Worm (Caenorhabditis elegans): ENCODE measurements around the gene ugt-37.

The ugt-37 gene

DNA sequence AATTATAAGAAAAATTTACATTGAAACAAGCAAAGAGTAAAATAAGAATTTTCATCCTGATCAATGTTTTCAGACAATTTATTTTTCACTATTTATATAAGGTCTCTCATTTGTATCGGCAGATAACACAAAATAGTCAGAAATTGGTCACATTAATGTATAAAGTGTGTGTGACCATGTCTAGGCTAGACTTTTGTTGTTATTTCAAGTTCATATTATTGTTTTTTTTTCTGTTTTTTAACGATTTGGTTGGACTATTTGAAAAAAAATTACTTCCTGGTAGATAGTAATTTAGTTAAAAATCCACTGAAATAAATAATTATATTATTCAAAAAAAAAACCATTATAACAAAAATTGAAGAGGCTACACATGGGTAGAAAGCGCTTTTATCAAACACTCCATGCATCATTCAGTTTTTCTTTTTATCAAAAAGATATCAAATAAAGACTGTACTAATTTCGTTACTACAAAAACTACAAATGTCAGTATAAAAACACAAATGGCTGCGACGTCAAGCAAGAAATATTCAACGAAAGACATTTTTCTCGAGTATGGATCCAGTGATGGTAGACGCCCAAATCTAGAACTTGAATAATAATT is at the start of gene ugt-37:
Gene ugt-37, minus strand, starts transcription at position 69 of the 601 bp plus-strand sequence.
- no peak for TF ChIP-seq unc-62 (GFP tag; optimal IDR thresholded peaks at IDR 0.05)

DNA sequence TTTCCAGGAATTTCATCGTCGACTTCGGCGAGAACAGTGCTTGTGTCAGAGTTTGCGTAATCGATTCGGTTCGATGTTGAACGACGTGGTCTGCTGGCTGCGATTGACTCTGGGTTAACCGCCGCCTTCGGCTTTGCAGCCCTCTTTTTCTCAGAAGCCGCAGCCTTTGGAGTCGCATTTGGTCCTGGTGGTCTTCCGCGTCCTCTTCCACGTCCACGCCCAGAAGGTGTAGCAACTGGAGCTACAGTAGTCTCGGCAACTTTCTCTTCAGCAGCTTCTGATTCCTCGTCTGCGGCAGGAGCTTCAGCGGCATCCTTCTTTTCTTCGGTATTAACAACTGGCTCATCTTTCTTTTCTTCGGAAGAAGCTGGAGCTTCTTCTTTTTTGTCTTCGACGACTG is 49.7 kb upstream of the ugt-37 start:
- TF ChIP-seq unc-62 (GFP tag; optimal IDR thresholded peaks at IDR 0.05) = no peak

DNA sequence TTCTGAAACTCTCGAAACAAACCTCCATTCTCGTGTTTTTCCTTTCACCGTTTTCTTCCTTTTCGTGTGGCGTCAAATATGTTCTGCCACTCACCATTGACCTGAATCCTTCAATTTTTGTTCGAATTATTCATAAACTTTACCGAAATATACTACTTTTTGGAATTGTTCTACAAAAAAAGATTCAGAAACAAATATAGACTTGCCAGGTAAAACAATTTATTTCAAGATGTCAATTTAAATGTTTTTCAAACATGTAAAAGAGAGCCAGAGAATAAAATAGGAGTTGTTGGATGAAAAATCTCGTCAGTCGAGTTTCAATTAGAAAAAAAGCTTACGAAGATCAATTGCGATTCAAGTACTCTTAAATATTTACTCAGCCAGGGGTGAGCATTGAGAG is 48.4 kb upstream of the ugt-37 start, which contains the start of gene F09G2.8:
Gene F09G2.8, minus strand, starts transcription at position 101 of the 400 bp plus-strand sequence.
- no peak for TF ChIP-seq unc-62 (GFP tag; optimal IDR thresholded peaks at IDR 0.05)

DNA sequence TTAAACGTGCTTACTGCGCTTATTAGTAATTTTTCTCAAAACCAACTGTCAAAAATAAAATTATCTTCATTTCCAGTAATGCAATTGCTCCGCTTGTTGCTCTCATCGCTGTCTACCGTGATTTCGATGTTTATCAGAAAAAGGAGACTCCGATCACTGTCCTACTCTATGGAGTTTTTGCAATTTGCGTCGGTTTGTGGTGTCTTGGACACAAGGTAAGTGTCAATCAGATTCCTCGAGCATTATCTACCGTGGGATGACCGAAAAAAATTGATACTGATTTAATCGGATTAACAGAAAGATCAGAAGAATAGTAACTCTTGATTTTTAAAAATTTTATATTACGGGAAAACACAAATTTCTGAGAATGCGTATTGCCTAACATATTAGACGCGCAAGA is 42.2 kb upstream of the ugt-37 start:
- no peak for TF ChIP-seq unc-62 (GFP tag; optimal IDR thresholded peaks at IDR 0.05)

DNA sequence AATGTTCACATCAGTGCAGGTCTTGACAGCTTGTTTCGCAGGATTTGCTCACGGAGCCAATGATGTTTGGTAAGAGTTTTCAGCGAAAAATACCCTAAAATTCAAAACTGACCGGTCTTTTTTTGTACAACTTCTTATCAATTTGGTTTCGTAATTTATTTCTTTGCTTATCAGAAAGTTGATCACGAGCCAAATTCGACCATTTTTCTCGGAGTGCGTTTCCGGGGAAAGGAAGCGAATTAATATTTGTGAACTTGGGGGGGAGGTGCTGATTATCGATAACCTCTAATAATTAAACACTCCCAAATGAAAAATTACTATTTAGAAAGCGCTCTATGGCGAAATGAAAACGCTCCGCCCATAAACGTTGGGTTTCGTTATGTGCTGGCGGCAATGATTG is 41.5 kb upstream of the ugt-37 start:
- TF ChIP-seq unc-62 (GFP tag; optimal IDR thresholded peaks at IDR 0.05) = no peak

DNA sequence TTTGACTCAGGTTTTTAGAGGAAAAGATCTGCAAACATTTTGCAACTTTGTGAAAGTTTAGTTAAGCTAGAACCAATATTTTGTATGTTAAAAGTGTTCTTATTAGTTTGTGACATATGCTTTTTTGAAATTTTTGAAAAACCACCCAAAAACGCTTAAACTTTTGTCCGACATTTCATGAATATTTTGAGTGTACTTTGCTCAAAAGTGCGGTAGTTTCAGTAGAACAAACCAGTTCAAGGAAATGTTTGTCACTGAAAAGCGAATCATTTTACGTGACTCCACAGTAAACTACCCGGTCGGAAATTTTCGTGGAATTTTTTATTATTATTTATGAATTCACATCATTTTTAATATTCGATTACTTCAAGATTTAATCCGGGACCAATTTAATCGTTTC is 39.4 kb upstream of the ugt-37 start, which contains the start of gene pitr-5:
Gene pitr-5, plus strand, starts transcription at position 301 of the 400 bp plus-strand sequence.
- no peak for TF ChIP-seq unc-62 (GFP tag; optimal IDR thresholded peaks at IDR 0.05)

DNA sequence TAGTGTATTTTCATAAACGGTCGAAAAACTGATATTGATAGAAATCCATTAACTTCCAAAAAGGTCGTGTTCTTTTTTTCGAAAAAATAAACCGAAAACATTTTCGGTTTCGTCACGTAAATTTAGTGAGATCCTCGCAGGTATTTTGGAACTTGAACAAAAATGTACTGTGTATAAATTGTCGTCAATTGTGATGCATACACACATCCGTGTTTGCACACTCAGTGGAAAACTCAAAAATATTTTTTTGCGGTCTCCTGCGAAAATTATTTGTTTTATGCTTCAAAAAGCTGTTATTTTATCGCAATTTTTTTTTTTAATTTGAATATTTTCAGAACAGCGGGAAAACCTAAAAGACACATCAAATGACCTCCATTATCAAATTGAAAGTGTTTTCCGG is 33.7 kb upstream of the ugt-37 start, which contains the start of gene cpsf-2:
Gene cpsf-2, plus strand, starts transcription at position 330 of the 400 bp plus-strand sequence.
- TF ChIP-seq unc-62 (GFP tag; optimal IDR thresholded peaks at IDR 0.05) = no peak

DNA sequence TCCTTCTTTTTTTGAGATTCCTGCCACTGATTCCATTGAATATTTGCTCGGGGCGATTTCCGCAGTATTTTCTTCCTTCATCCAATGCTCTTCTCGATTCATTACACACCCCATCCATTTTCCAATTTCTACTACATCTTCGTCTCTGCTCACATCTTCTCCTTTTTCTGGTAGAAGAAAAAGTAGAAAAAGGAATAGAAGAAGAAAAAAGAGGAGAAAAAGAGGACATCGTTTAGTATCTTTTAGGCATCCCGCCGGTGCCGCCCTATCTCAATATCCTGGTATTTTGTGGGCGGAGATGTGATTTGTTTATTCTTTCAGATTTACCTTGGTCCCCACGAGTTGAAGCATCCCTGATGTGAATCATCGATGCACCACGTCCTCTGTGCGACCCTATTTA is 30.1 kb upstream of the ugt-37 start, which contains the start of gene lgc-39:
Gene lgc-39, plus strand, starts transcription at position 301 of the 400 bp plus-strand sequence.
- TF ChIP-seq unc-62 (GFP tag; optimal IDR thresholded peaks at IDR 0.05) = no peak

DNA sequence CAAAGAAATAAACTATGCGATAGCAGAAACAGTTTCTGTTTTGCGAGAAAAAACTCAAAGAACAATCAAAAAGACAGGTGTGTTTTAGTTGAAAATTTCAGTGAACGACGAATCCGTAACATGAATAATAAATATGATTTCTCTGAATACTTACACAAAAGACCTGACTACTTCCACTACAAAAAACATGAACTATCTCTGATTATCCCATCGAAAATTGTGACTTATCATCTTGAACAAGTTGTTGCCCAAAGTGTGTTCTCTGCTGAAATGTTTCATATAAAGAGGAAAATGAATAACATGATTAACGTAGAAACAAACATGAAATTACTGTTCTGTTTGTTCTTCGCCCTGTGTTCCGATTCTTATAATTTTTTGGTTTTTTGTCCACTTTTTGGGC is 21.6 kb upstream of the ugt-37 start, which contains the start of gene ugt-36:
Gene ugt-36, plus strand, starts transcription at position 301 of the 400 bp plus-strand sequence.
- TF ChIP-seq unc-62 (GFP tag; optimal IDR thresholded peaks at IDR 0.05) = no peak

DNA sequence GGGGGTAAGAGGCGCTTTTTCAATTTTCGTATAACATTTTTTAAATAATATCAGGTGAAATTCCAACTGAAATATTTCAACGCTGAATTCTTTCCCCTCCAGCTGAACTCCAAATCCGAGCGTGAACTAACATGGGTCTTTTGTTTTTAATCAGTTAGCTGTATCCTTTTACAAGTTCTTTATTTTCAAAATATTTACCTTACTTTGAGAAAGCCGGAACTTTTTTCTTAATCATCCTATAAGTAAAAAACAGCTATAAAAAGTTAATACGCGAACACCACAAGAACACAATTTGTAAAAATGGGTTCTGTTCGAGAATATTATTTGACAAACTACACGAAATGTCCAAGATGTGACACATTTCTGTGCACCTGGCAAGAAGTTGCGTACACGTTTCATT is 19.1 kb upstream of the ugt-37 start, which contains the start of gene srh-83:
Gene srh-83, plus strand, starts transcription at position 301 of the 400 bp plus-strand sequence.
- no peak for TF ChIP-seq unc-62 (GFP tag; optimal IDR thresholded peaks at IDR 0.05)

DNA sequence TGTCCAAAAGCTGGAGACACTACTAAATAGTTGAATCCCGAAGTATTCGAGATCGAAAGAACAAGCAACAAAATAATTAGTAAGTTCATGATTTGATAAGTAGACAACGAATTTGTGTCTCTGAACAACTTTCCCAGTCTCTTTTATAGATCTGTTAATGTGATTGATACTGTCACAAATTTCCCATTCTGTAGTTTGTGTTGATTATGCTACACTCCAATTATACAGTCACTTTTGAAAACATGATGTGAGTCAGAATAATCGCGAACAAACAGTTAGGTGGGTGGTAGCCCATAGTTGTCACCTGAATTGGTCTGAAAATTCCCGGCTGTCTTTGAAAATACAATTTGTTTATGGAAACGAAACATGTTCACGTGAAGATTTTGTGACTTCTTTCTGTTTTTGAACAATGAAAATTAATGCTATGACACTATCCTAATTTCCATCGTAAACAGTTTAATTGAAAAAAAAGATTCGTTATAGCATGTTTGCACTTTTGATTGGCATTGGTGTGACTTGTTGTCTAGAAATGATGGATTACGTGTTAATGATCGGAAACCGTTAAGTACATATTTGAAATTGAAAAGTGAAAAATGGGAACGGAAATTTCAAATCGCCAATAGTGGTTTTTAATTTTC is 18.5 kb upstream of the ugt-37 start, which contains the start of gene ugt-41:
Gene ugt-41, minus strand, starts transcription at position 119 of the 638 bp plus-strand sequence.
- no peak for TF ChIP-seq unc-62 (GFP tag; optimal IDR thresholded peaks at IDR 0.05)

DNA sequence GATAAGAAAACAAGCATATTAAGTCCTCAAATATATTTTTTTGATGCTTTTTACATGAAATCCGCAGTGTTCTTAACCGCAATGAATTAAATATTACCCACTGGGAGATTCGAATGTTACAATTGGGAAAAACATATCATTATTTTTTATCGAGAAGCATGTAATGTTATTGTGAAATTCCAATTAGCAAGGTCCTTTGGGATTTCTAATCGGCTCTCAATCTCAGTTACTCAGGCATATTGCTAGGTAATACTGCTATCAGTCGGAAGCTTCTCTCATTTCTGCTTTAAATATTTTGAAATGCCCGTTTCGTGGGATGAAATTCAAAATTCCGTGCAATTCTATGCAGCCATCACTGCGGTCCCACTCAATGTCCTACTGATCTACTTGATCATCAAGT is 14.3 kb upstream of the ugt-37 start, which contains the start of gene str-204:
Gene str-204, plus strand, starts transcription at position 301 of the 400 bp plus-strand sequence.
- TF ChIP-seq unc-62 (GFP tag; optimal IDR thresholded peaks at IDR 0.05) = no peak

DNA sequence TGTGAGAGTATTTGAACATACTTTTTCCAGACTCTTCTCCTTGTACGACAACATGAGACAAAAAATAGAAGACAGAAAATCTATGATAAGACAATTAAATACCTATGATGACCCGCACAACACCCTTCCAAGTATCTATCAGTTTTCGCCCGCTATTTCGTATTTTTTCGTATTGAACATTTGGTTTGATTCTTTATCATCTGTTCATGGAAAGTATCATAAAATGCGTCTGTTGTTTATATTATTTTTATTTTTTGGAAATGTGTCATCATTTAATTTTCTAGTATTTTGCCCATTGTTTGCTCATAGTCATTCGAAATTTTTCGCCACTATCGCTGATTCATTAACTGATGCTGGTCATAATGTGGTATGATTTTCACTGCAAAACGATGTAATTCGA is 12.0 kb upstream of the ugt-37 start, which contains the start of gene ugt-39:
Gene ugt-39, plus strand, starts transcription at position 54 of the 400 bp plus-strand sequence.
- TF ChIP-seq unc-62 (GFP tag; optimal IDR thresholded peaks at IDR 0.05) = no peak

DNA sequence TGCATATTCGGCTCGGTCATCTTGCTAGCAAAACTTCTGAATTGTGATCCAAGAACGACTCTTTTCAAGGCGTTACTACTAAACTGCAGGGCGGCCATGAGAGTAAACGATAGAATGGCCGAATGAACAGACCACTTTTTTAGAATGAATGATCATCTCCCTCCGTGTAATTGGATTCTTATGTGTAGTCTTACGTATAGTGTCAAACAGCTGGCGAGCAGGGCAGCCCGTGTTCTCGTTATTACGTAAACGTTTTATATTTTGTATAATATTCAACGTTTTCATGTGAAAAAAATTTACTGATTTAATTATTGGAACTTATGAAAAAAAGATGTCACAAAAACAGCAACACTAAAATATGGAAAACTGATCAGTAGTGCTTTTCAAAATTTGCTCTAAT is 11.0 kb upstream of the ugt-37 start, which contains the start of gene F10D2.10:
Gene F10D2.10, minus strand, starts transcription at position 101 of the 400 bp plus-strand sequence.
- TF ChIP-seq unc-62 (GFP tag; optimal IDR thresholded peaks at IDR 0.05) = no peak

DNA sequence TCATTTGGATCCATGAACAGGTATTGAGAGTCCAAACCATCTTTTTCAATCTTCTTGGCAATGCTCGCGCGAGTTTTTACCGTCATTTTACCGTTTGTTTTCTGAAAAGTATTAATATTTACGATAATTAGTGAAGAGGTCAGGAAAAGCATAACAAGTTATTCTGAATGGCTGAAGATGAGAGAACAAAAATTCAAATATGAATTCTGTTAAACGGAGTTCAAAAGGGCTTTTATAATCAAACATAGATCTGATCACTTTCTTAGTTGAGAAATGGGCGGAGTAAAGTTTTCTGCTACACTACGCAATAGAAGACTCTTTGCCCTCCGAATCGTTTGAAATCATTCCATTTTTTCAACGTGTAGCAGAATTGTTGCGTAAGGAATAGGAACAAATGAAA is 7.9 kb upstream of the ugt-37 start, which contains the start of gene fat-7:
Gene fat-7, minus strand, starts transcription at position 101 of the 400 bp plus-strand sequence.
- no peak for TF ChIP-seq unc-62 (GFP tag; optimal IDR thresholded peaks at IDR 0.05)

DNA sequence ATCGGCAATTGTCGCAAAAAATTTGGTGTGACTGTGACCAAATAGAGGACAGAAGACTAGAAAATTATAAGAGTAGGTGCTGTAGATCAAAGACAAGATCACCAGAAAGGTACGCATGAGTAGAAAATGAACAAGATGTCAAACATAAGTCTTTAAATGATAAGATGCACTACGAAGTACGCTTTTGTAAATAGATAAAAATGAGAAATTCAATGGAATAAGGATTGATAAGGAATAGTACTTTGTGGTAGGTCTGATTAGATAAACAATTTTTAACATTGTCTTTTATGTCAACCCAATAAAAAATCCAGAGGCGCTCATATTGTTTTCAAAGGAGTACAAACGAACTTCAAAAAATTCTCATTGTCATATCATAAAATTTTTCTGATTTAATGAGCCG is 5.5 kb upstream of the ugt-37 start, which contains the start of gene F10D2.8:
Gene F10D2.8, minus strand, starts transcription at position 145 of the 400 bp plus-strand sequence.
- TF ChIP-seq unc-62 (GFP tag; optimal IDR thresholded peaks at IDR 0.05) = no peak

Data from whole organism, dauer.